Fruit fly (Drosophila melanogaster) whole organism, wandering third instar larva: ENCODE results near the gene Kua.

ENCODE experiments used
- Abd-B ChIP-seq: fragments of >200 bp; optimal IDR thresholded peaks from 2 replicates; lab custom pipeline; 2017; ENCODE audit warnings: missing biosample characterization, missing genetic modification characterization
- CG9705 ChIP-seq: fragments of 200-800 bp; sonication (Bioruptor generic); optimal IDR thresholded peaks from 2 replicates; lab custom pipeline; 2018; ENCODE audit warnings: missing biosample characterization, mild to moderate bottlenecking, missing genetic modification characterization
- CrebA ChIP-seq: fragments of 200-800 bp; sonication (Bioruptor generic); optimal IDR thresholded peaks from 2 replicates; lab custom pipeline; 2016; ENCODE audit warnings: missing biosample characterization, mild to moderate bottlenecking, missing genetic modification characterization, borderline replicate concordance
- Dfd ChIP-seq: fragments of >200 bp; optimal IDR thresholded peaks from 2 replicates; lab custom pipeline; 2017; ENCODE audit warnings: missing biosample characterization, missing genetic modification characterization
- Dif ChIP-seq: fragments of 200-275, 200-300 bp; sonication (Bioruptor generic); optimal IDR thresholded peaks from 2 replicates; lab custom pipeline; 2018; ENCODE audit warnings: missing biosample characterization, missing genetic modification characterization; ENCODE audit not compliant: partially characterized antibody
- GATAd ChIP-seq: sonication (Bioruptor generic); optimal IDR thresholded peaks from 2 replicates; lab custom pipeline; 2016; ENCODE audit warnings: missing biosample characterization, missing genetic modification characterization
- HLH106 ChIP-seq: fragments of 200-800 bp; optimal IDR thresholded peaks from 3 replicates; lab custom pipeline; 2019; ENCODE audit warnings: missing biosample characterization, mild to moderate bottlenecking, missing genetic modification characterization, moderate library complexity
- Hnf4 ChIP-seq: fragments of 200-800 bp; sonication (Bioruptor generic); optimal IDR thresholded peaks from 2 replicates; lab custom pipeline; 2016; ENCODE audit warnings: missing biosample characterization, mild to moderate bottlenecking, missing genetic modification characterization
- Hr78 ChIP-seq: fragments of >200 bp; optimal IDR thresholded peaks from 2 replicates; lab custom pipeline; 2017; ENCODE audit warnings: missing biosample characterization, missing genetic modification characterization
- Hr83 ChIP-seq: fragments of 200-300 bp; sonication (Bioruptor generic); optimal IDR thresholded peaks from 2 replicates; lab custom pipeline; 2016; ENCODE audit warnings: missing biosample characterization, mild to moderate bottlenecking, missing genetic modification characterization, moderate library complexity; ENCODE audit not compliant: poor library complexity, severe bottlenecking
- Jra ChIP-seq: sonication (Bioruptor generic); optimal IDR thresholded peaks from 2 replicates; lab custom pipeline; 2016; ENCODE audit warnings: missing biosample characterization, missing genetic modification characterization
- Mio ChIP-seq: sonication (Bioruptor generic); optimal IDR thresholded peaks from 2 replicates; lab custom pipeline; 2016; ENCODE audit warnings: missing biosample characterization, missing genetic modification characterization
- Myc ChIP-seq: fragments of >200 bp; optimal IDR thresholded peaks from 2 replicates; lab custom pipeline; 2017
- N ChIP-seq: fragments of >200 bp; optimal IDR thresholded peaks from 2 replicates; lab custom pipeline; 2018; ENCODE audit warnings: missing biosample characterization, missing external identifiers, missing genetic modification characterization
- OdsH ChIP-seq: fragments of 200-800 bp; sonication (Bioruptor generic); optimal IDR thresholded peaks from 2 replicates; lab custom pipeline; 2016; ENCODE audit warnings: missing biosample characterization, mild to moderate bottlenecking, missing genetic modification characterization
- Rel ChIP-seq, 2 experiments: fragments of 200-800 bp; sonication (Bioruptor generic) in 1 of 2; optimal IDR thresholded peaks; 2 replicates in 1 of 2; 3 replicates in 1 of 2; lab custom pipeline; 2016 to 2019; ENCODE audit warnings: mild to moderate bottlenecking in 2 of 2, missing biosample characterization in 2 of 2, missing genetic modification characterization in 2 of 2, moderate library complexity in 1 of 2
- Sp1 ChIP-seq: fragments of 200-800 bp; sonication (Bioruptor generic); optimal IDR thresholded peaks from 3 replicates; lab custom pipeline; 2019; ENCODE audit warnings: missing biosample characterization, mild to moderate bottlenecking, missing genetic modification characterization, moderate library complexity
- Vsx2 ChIP-seq: fragments of 200-300, 225-300 bp; sonication (Bioruptor generic); optimal IDR thresholded peaks from 2 replicates; lab custom pipeline; 2018; ENCODE audit warnings: missing biosample characterization, missing genetic modification characterization; ENCODE audit not compliant: partially characterized antibody
- br ChIP-seq: fragments of 200-800 bp; sonication (Bioruptor generic); optimal IDR thresholded peaks from 2 replicates; lab custom pipeline; 2016; ENCODE audit warnings: missing biosample characterization, missing genetic modification characterization
- dl ChIP-seq, 2 experiments: fragments of 175-275, 200-275 bp in 1 of 2; fragments of 200-275 bp in 1 of 2; sonication (Bioruptor generic); optimal IDR thresholded peaks; lab custom pipeline; 2018; ENCODE audit warnings: mild to moderate bottlenecking in 2 of 2, missing biosample characterization in 2 of 2, missing genetic modification characterization in 2 of 2, moderate library complexity in 2 of 2; ENCODE audit not compliant: partially characterized antibody in 2 of 2, insufficient read depth in 1 of 2
- dmrt93B ChIP-seq: fragments of 200-800 bp; sonication (Bioruptor generic); optimal IDR thresholded peaks from 2 replicates; lab custom pipeline; 2018; ENCODE audit warnings: missing biosample characterization, mild to moderate bottlenecking, missing genetic modification characterization
- dsf ChIP-seq: sonication (Bioruptor generic); optimal IDR thresholded peaks from 2 replicates; lab custom pipeline; 2016; ENCODE audit warnings: missing biosample characterization, missing genetic modification characterization, borderline replicate concordance
- ey ChIP-seq: fragments of 200-800 bp; sonication (Bioruptor generic); optimal IDR thresholded peaks from 2 replicates; lab custom pipeline; 2016; ENCODE audit warnings: missing biosample characterization, missing genetic modification characterization
- foxo ChIP-seq, 2 experiments: fragments of 200-800 bp; sonication (Bioruptor generic); optimal IDR thresholded peaks; 2 replicates in 1 of 2; 3 replicates in 1 of 2; lab custom pipeline; 2016 to 2017; ENCODE audit warnings: missing biosample characterization in 2 of 2, missing genetic modification characterization in 2 of 2
- fru ChIP-seq: fragments of 200-800 bp; sonication (Bioruptor generic); optimal IDR thresholded peaks from 3 replicates; lab custom pipeline; 2016; ENCODE audit warnings: missing biosample characterization, mild to moderate bottlenecking, missing genetic modification characterization
- h ChIP-seq: fragments of 200-800 bp; sonication (Bioruptor generic); optimal IDR thresholded peaks from 3 replicates; lab custom pipeline; 2016; ENCODE audit warnings: missing biosample characterization, mild to moderate bottlenecking, missing genetic modification characterization
- jim ChIP-seq: fragments of 175-275, 200-325 bp; sonication (Bioruptor generic); optimal IDR thresholded peaks from 2 replicates; lab custom pipeline; 2016; ENCODE audit warnings: missing biosample characterization, mild to moderate bottlenecking, missing genetic modification characterization
- lola ChIP-seq: fragments of >200 bp; optimal IDR thresholded peaks from 2 replicates; lab custom pipeline; 2017; ENCODE audit warnings: missing biosample characterization, missing genetic modification characterization
- pan ChIP-seq: fragments of >200 bp; optimal IDR thresholded peaks from 2 replicates; lab custom pipeline; 2017
- psq ChIP-seq: fragments of 200-800 bp; sonication (Bioruptor generic); optimal IDR thresholded peaks from 3 replicates; lab custom pipeline; 2017; ENCODE audit warnings: missing biosample characterization, mild to moderate bottlenecking, missing genetic modification characterization, moderate library complexity
- rgr ChIP-seq: fragments of 200-800 bp; sonication (Bioruptor generic); optimal IDR thresholded peaks from 3 replicates; lab custom pipeline; 2016; ENCODE audit warnings: missing biosample characterization, mild to moderate bottlenecking, missing genetic modification characterization
- sage ChIP-seq: fragments of 200-800 bp; sonication (Bioruptor generic); optimal IDR thresholded peaks from 2 replicates; lab custom pipeline; 2016; ENCODE audit warnings: missing biosample characterization, mild to moderate bottlenecking, missing genetic modification characterization
- sv ChIP-seq: fragments of 200-800 bp; sonication (Bioruptor generic); optimal IDR thresholded peaks from 3 replicates; lab custom pipeline; 2016; ENCODE audit warnings: missing biosample characterization, missing genetic modification characterization
- tai ChIP-seq: sonication (Bioruptor generic); optimal IDR thresholded peaks from 2 replicates; lab custom pipeline; 2016; ENCODE audit warnings: missing biosample characterization, missing genetic modification characterization
- usp ChIP-seq: fragments of >200 bp; optimal IDR thresholded peaks from 2 replicates; lab custom pipeline; 2017; ENCODE audit warnings: missing biosample characterization, missing genetic modification characterization
- woc ChIP-seq: sonication (Bioruptor generic); optimal IDR thresholded peaks from 2 replicates; lab custom pipeline; 2016; ENCODE audit warnings: missing biosample characterization, mild to moderate bottlenecking, missing genetic modification characterization

Kua gene

dm6 chr2L:20069158-20070016 lies 28.0 kb upstream of the Kua start (continued):
- TF ChIP-seq dsf (GFP tag; lab: Kevin White, UChicago) (no peak), dmrt93B (GFP tag; lab: Kevin White, UChicago) (no peak), Hnf4 (GFP tag; lab: Kevin White, UChicago) (no peak)
- TF ChIP-seq, all 38 proteins: peak for 4

- TF ChIP-seq br (GFP tag; lab: Kevin White, UChicago) (no peak), Jra (no peak), ey (no peak), sv (no peak), Abd-B (GFP tag; lab: Kevin White, UChicago) (no peak), Mio (no peak), foxo (GFP tag; optimal IDR thresholded peaks at IDR 0.05; lab: Kevin White, UChicago) (no peak), Hr83 (GFP tag; lab: Kevin White, UChicago) (no peak), tai (GFP tag; lab: Kevin White, UChicago) (no peak), rgr (GFP tag; lab: Kevin White, UChicago) (no peak), sage (GFP tag; lab: Kevin White, UChicago) (no peak), OdsH (GFP tag; lab: Kevin White, UChicago) (no peak), dmrt93B (GFP tag; lab: Kevin White, UChicago) (no peak), Rel (GFP tag; optimal IDR thresholded peaks at IDR 0.05; lab: Kevin White, UChicago) (no peak), Rel (tag; optimal IDR thresholded peaks at IDR 0.05; lab: Kevin White, UChicago) (no peak), dl (GFP tag; optimal IDR thresholded peaks at IDR 0.05; lab: Kevin White, UChicago; ENCODE audit: insufficient read depth in 1 of 2, partially characterized antibody in 2 of 2) (no peak), psq (no peak), GATAd (GFP tag; lab: Kevin White, UChicago) (no peak), Sp1 (GFP tag; lab: Kevin White, UChicago) (no peak), CrebA (no peak), HLH106 (tag; lab: Kevin White, UChicago) (no peak)
- TF ChIP-seq, all 38 proteins: peak for 0
Measured at dm6 chr2L:20072095-20072494, 25.3 kb upstream of the Kua start, which contains the start of gene CG10730. Gene CG10730 (minus strand): TSS chr2L:20072195.

- TF ChIP-seq Abd-B (GFP tag; lab: Kevin White, UChicago) (no peak), sage (GFP tag; lab: Kevin White, UChicago) (no peak), tai (GFP tag; lab: Kevin White, UChicago) (no peak), dsf (GFP tag; lab: Kevin White, UChicago) (no peak), Dif (GFP tag; lab: Kevin White, UChicago) (no peak)
Measured at dm6 chr2L:20074388-20074787, 23.0 kb upstream of the Kua start.

dm6 chr2L:20075234-20075803 lies 22.1 kb upstream of the Kua start, which contains the start of the genes pr and neb:
Gene pr (minus strand): TSS chr2L:20075458.
Gene neb (plus strand): TSS chr2L:20075757.
- TF ChIP-seq GATAd (GFP tag; lab: Kevin White, UChicago) (no peak), CG9705 (GFP tag; lab: Kevin White, UChicago) (no peak), pan (lab: Kevin White, UChicago) (no peak), Jra (peak; percentile 15), HLH106 (tag; lab: Kevin White, UChicago) (peak; percentile 7), jim (GFP tag; lab: Kevin White, UChicago) (no peak), foxo (GFP tag; optimal IDR thresholded peaks at IDR 0.05; lab: Kevin White, UChicago) (peak in 1 of 2 experiments; percentile 68), Sp1 (GFP tag; lab: Kevin White, UChicago) (peak; percentile 71), br (GFP tag; lab: Kevin White, UChicago) (peak; percentile 8), Hnf4 (GFP tag; lab: Kevin White, UChicago) (peak; percentile 58), usp (GFP tag; lab: Kevin White, UChicago) (no peak), rgr (GFP tag; lab: Kevin White, UChicago) (peak; percentile 54), psq (peak; percentile 33), Rel (GFP tag; optimal IDR thresholded peaks at IDR 0.05; lab: Kevin White, UChicago) (no peak), Rel (tag; optimal IDR thresholded peaks at IDR 0.05; lab: Kevin White, UChicago) (peak; percentile 55), fru (GFP tag; lab: Kevin White, UChicago) (peak; percentile 62), dmrt93B (GFP tag; lab: Kevin White, UChicago) (no peak), OdsH (GFP tag; lab: Kevin White, UChicago) (peak; percentile 45), CrebA (no peak), Hr83 (GFP tag; lab: Kevin White, UChicago) (no peak), Dfd (GFP tag; lab: Kevin White, UChicago) (no peak), Hr78 (GFP tag; lab: Kevin White, UChicago) (no peak), Mio (no peak), dl (GFP tag; optimal IDR thresholded peaks at IDR 0.05; lab: Kevin White, UChicago; ENCODE audit: insufficient read depth in 1 of 2, partially characterized antibody in 2 of 2) (no peak), Vsx2 (peak; percentile 77), lola (GFP tag; lab: Kevin White, UChicago) (no peak), Abd-B (GFP tag; lab: Kevin White, UChicago) (no peak), woc (GFP tag; lab: Kevin White, UChicago) (peak; percentile 49), Myc (lab: Kevin White, UChicago) (peak; percentile 81), h (GFP tag; lab: Kevin White, UChicago) (peak; percentile 77), Dif (GFP tag; lab: Kevin White, UChicago) (no peak), N (GFP tag; lab: Kevin White, UChicago) (no peak), ey (peak; percentile 53), sv (peak; percentile 50), sage (GFP tag; lab: Kevin White, UChicago) (peak; percentile 58), dsf (GFP tag; lab: Kevin White, UChicago) (no peak)
